Fruit fly (Drosophila melanogaster) whole organism, pupa: Measurements from ENCODE around the gene CG3008.

ENCODE experiments used
- CG15710 ChIP-seq: fragments of 200-800 bp; sonication (Bioruptor generic); optimal IDR thresholded peaks from 2 replicates; lab custom pipeline; 2018; ENCODE audit warnings: missing biosample characterization, mild to moderate bottlenecking, missing genetic modification characterization, moderate library complexity
- CG17806 ChIP-seq: fragments of 200-800 bp; sonication (Bioruptor generic); optimal IDR thresholded peaks from 2 replicates; lab custom pipeline; 2018; ENCODE audit warnings: missing biosample characterization, mild to moderate bottlenecking, missing genetic modification characterization, moderate library complexity
- CG32121 ChIP-seq: fragments of 200-800 bp; sonication (Bioruptor generic); IDR thresholded peaks from 2 replicates; pipeline ENCODE4 v1.3.6; 2022; ENCODE audit warnings: missing biosample characterization, missing genetic modification characterization
- CG4496 ChIP-seq: fragments of 200-800 bp; sonication (Bioruptor generic); IDR thresholded peaks from 3 replicates; pipeline ENCODE4 v1.3.6; 2022; ENCODE audit warnings: missing biosample characterization, missing genetic modification characterization
- CG8301 ChIP-seq: fragments of 200-800 bp; sonication (Bioruptor generic); optimal IDR thresholded peaks from 2 replicates; lab custom pipeline; 2018; ENCODE audit warnings: missing biosample characterization, mild to moderate bottlenecking, missing genetic modification characterization
- Ets98B ChIP-seq: fragments of 200-800 bp; sonication (Bioruptor generic); IDR thresholded peaks from 2 replicates; pipeline ENCODE4 v1.3.6; 2022; ENCODE audit warnings: missing biosample characterization, missing genetic modification characterization
- Snoo ChIP-seq: fragments of 200-800 bp; sonication (Bioruptor generic); optimal IDR thresholded peaks from 3 replicates; lab custom pipeline; 2017; ENCODE audit warnings: missing biosample characterization, mild to moderate bottlenecking, missing genetic modification characterization, inconsistent platforms

DNA sequence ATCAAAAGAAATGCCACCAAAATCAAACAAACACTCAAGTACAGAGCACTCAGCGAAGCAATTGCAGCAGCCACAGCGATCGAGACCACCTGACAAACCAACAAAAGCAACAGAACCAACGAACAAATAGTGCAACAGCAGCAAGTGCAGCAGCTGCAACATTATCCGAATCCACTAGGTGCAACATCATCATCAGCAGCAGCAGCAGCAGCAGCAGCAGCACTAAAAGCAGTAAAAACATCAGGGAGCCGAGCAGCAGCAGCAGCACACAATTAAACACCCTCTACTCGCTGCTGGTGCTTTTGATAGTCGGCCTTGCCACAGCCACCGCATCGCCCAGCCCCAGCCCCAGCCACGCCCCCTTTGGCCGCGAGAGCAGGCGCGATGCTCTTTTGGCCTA, 17.7 kb upstream of the CG3008 start:
- TF ChIP-seq CG17806 (tag; lab: Kevin White, UChicago) = no peak
- TF ChIP-seq Snoo (tag; lab: Kevin White, UChicago) = no peak
- TF ChIP-seq CG4496 (GFP tag; lab: Robert Waterston, UW) = no peak
- no peak for TF ChIP-seq CG32121 (GFP tag; lab: Robert Waterston, UW)
- TF ChIP-seq Ets98B = no peak
- no peak for TF ChIP-seq CG15710 (tag; lab: Kevin White, UChicago)
- TF ChIP-seq CG8301 (tag; lab: Kevin White, UChicago) = no peak
